Worm (Caenorhabditis elegans) whole organism, young adult: Measurements from ENCODE around the gene Y22D7AR.2.

Experiments used
- D2030.7 ChIP-seq: fragments of 200-800 bp; sonication (Bioruptor generic); IDR thresholded peaks from 2 replicates; pipeline ENCODE4 v1.3.6; 2022; ENCODE audit warnings: missing genetic modification reagents, missing genetic modification characterization, missing compliant biosample characterization
- K12H6.12 ChIP-seq: fragments of 200-800 bp; sonication (Bioruptor generic); optimal IDR thresholded peaks from 2 replicates; lab custom pipeline; 2018; ENCODE audit warnings: mild to moderate bottlenecking, missing genetic modification characterization, missing compliant biosample characterization
- attf-3 ChIP-seq: fragments of 200-800 bp; sonication (Bioruptor generic); conservative IDR thresholded peaks from 2 replicates; pipeline ENCODE4 v1.3.6; 2022; ENCODE audit warnings: missing genetic modification reagents, missing genetic modification characterization, missing compliant biosample characterization
- ceh-40 ChIP-seq: fragments of 200-800 bp; sonication (Bioruptor generic); IDR thresholded peaks from 2 replicates; pipeline ENCODE4 v1.3.6; 2022; ENCODE audit warnings: missing genetic modification characterization, missing compliant biosample characterization
- chd-7 ChIP-seq: sonication (generic microtip); optimal IDR thresholded peaks from 2 replicates; lab custom pipeline; 2016; ENCODE audit warnings: mild to moderate bottlenecking, missing genetic modification characterization, moderate library complexity, missing compliant biosample characterization
- die-1 ChIP-seq: sonication (generic microtip); optimal IDR thresholded peaks from 2 replicates; lab custom pipeline; 2016; ENCODE audit warnings: missing genotype, mild to moderate bottlenecking, missing genetic modification characterization, missing compliant biosample characterization
- egl-44 ChIP-seq: fragments of 200-800 bp; sonication (Bioruptor generic); IDR thresholded peaks from 2 replicates; pipeline ENCODE4 v1.3.6; 2022; ENCODE audit warnings: missing genetic modification reagents, missing genetic modification characterization, missing compliant biosample characterization
- him-1 ChIP-seq: sonication (generic microtip); optimal IDR thresholded peaks from 2 replicates; lab custom pipeline; 2016; ENCODE audit warnings: missing genotype, missing genetic modification reagents, missing genetic modification characterization, missing compliant biosample characterization
- hlh-12 ChIP-seq: sonication (generic microtip); optimal IDR thresholded peaks from 2 replicates; lab custom pipeline; 2016; ENCODE audit warnings: missing genetic modification characterization, missing compliant biosample characterization
- nhr-80 ChIP-seq: sonication (generic microtip); optimal IDR thresholded peaks from 2 replicates; lab custom pipeline; 2016; ENCODE audit warnings: missing genetic modification characterization, missing compliant biosample characterization
- pha-4 ChIP-seq: fragments of 150-350 bp; sonication (generic microtip); optimal IDR thresholded peaks from 2 replicates; lab custom pipeline; 2014; ENCODE audit warnings: missing biosample characterization, missing genetic modification reagents, missing genetic modification characterization
- snpc-1.1 ChIP-seq: sonication (generic microtip); optimal IDR thresholded peaks from 2 replicates; lab custom pipeline; 2017; ENCODE audit warnings: missing genetic modification characterization, mild to moderate bottlenecking, missing compliant biosample characterization, antibody characterized with exemption, moderate library complexity, missing genotype, missing genetic modification reagents; ENCODE audit not compliant: insufficient read depth
- unc-62 ChIP-seq: fragments of 150-350 bp; optimal IDR thresholded peaks from 2 replicates; lab custom pipeline; 2014; ENCODE audit warnings: missing biosample characterization, missing genetic modification reagents, missing genetic modification characterization
- ztf-28 ChIP-seq: fragments of 200-800 bp; sonication (Bioruptor generic); IDR thresholded peaks from 2 replicates; pipeline ENCODE4 v1.3.6; 2022; ENCODE audit warnings: missing genetic modification reagents, missing genetic modification characterization, missing compliant biosample characterization

- TF ChIP-seq egl-44 (GFP tag; lab: Robert Waterston, UW) (no peak), pha-4 (tag; lab: Kevin White, UChicago) (no peak), D2030.7 (no peak), him-1 (tag; lab: Kevin White, UChicago) (no peak), attf-3 (GFP tag; lab: Robert Waterston, UW) (no peak), snpc-1.1 (tag; lab: Kevin White, UChicago) (no peak), nhr-80 (tag; lab: Kevin White, UChicago) (no peak), hlh-12 (tag; lab: Kevin White, UChicago) (no peak), ceh-40 (GFP tag; lab: Robert Waterston, UW) (no peak), ztf-28 (no peak), K12H6.12 (tag; lab: Kevin White, UChicago) (no peak), die-1 (tag; lab: Kevin White, UChicago) (no peak), unc-62 (no peak), chd-7 (no peak)
These were observed 17.7 kb upstream of the Y22D7AR.2 start, which contains the start of gene Y22D7AR.7 for ce11 chrIII:1687999-1688398.
